Fruit fly (Drosophila melanogaster) whole organism, prepupa: ENCODE measurements around the gene rsh.
A peak's percentile ranks its signal among the peaks of the same experiment; 100 is the strongest.

Source experiments
- CG10669 ChIP-seq: fragments of 200-800 bp; sonication (Bioruptor generic); optimal IDR thresholded peaks from 3 replicates; lab custom pipeline; 2018; ENCODE audit warnings: missing biosample characterization, mild to moderate bottlenecking, missing genetic modification characterization, moderate library complexity
- CG11294 ChIP-seq: fragments of 200-800 bp; sonication (Bioruptor generic); IDR thresholded peaks from 2 replicates; pipeline ENCODE4 v1.3.6; 2022; ENCODE audit warnings: missing biosample characterization, missing genetic modification characterization
- CG11902 ChIP-seq: fragments of 200-800 bp; sonication (Bioruptor generic); optimal IDR thresholded peaks from 3 replicates; lab custom pipeline; 2016; ENCODE audit warnings: missing biosample characterization, missing genetic modification characterization
- CG1621 ChIP-seq: fragments of 200-800 bp; sonication (Bioruptor generic); optimal IDR thresholded peaks from 3 replicates; lab custom pipeline; 2018; ENCODE audit warnings: missing biosample characterization, mild to moderate bottlenecking, missing genetic modification characterization
- CG16779 ChIP-seq: fragments of 200-800 bp; sonication (Bioruptor generic); optimal IDR thresholded peaks from 3 replicates; lab custom pipeline; 2017; ENCODE audit warnings: missing biosample characterization, mild to moderate bottlenecking, missing genetic modification characterization
- CG31627 ChIP-seq: fragments of 200-800 bp; sonication (Bioruptor generic); optimal IDR thresholded peaks from 3 replicates; lab custom pipeline; 2016; ENCODE audit warnings: missing biosample characterization, missing genetic modification characterization
- CG32006 ChIP-seq: fragments of 200-800 bp; sonication (Bioruptor generic); optimal IDR thresholded peaks from 3 replicates; lab custom pipeline; 2017; ENCODE audit warnings: missing biosample characterization, mild to moderate bottlenecking, missing genetic modification characterization
- CG6163 ChIP-seq: fragments of 200-800 bp; sonication (Bioruptor generic); IDR thresholded peaks from 3 replicates; pipeline ENCODE4 v1.3.6; 2022; ENCODE audit warnings: missing biosample characterization, missing genetic modification characterization
- CG6276 ChIP-seq: fragments of 200-800 bp; sonication (Bioruptor generic); optimal IDR thresholded peaks from 2 replicates; lab custom pipeline; 2017; ENCODE audit warnings: missing biosample characterization, mild to moderate bottlenecking, missing genetic modification characterization
- CG6792 ChIP-seq: fragments of 200-800 bp; sonication (Bioruptor generic); optimal IDR thresholded peaks from 3 replicates; lab custom pipeline; 2016; ENCODE audit warnings: missing biosample characterization, missing genetic modification characterization
- CG6808 ChIP-seq: fragments of 200-800 bp; sonication (Bioruptor generic); optimal IDR thresholded peaks from 3 replicates; lab custom pipeline; 2017; ENCODE audit warnings: missing biosample characterization, missing genetic modification characterization, mild to moderate bottlenecking, moderate library complexity, missing genetic modification reagents
- CG6854 ChIP-seq: fragments of 200-800 bp; sonication (Bioruptor generic); optimal IDR thresholded peaks from 2 replicates; lab custom pipeline; 2017; ENCODE audit warnings: missing biosample characterization, mild to moderate bottlenecking, missing genetic modification characterization
- CG8119 ChIP-seq: fragments of 200-800 bp; sonication (Bioruptor generic); IDR thresholded peaks from 3 replicates; pipeline ENCODE4 v1.3.6; 2022; ENCODE audit warnings: missing biosample characterization, missing genetic modification characterization
- CG8319 ChIP-seq: fragments of 200-800 bp; sonication (Bioruptor generic); optimal IDR thresholded peaks from 3 replicates; lab custom pipeline; 2016; ENCODE audit warnings: missing biosample characterization, missing genetic modification characterization
- CG8632 ChIP-seq: fragments of 200-800 bp; sonication (Bioruptor generic); optimal IDR thresholded peaks from 3 replicates; lab custom pipeline; 2016; ENCODE audit warnings: missing biosample characterization, missing genetic modification characterization
- Eip75B ChIP-seq: fragments of 200-800 bp; sonication (Bioruptor generic); optimal IDR thresholded peaks from 3 replicates; lab custom pipeline; 2016; ENCODE audit warnings: missing biosample characterization, missing genetic modification characterization
- Eip78C ChIP-seq: fragments of 200-800 bp; sonication (Bioruptor generic); peaks from one replicate; lab custom pipeline; 2016; ENCODE audit warnings: missing biosample characterization, missing genetic modification characterization
- Eip93F ChIP-seq: fragments of 200-800 bp; sonication (Bioruptor generic); optimal IDR thresholded peaks from 2 replicates; lab custom pipeline; 2016; ENCODE audit warnings: missing biosample characterization, mild to moderate bottlenecking, missing genetic modification characterization
- Hr38 ChIP-seq: sonication (Bioruptor generic); optimal IDR thresholded peaks from 2 replicates; lab custom pipeline; 2016; ENCODE audit warnings: missing biosample characterization, missing genetic modification characterization
- Hr39 ChIP-seq: fragments of 200-800 bp; sonication (Bioruptor generic); optimal IDR thresholded peaks from 2 replicates; lab custom pipeline; 2016; ENCODE audit warnings: missing biosample characterization, missing genetic modification characterization
- Met ChIP-seq: fragments of 200-800 bp; sonication (Bioruptor generic); optimal IDR thresholded peaks from 3 replicates; lab custom pipeline; 2016; ENCODE audit warnings: missing biosample characterization, missing genetic modification characterization
- OdsH ChIP-seq: fragments of 200-800 bp; sonication (Bioruptor generic); optimal IDR thresholded peaks from 3 replicates; lab custom pipeline; 2016; ENCODE audit warnings: missing biosample characterization, missing genetic modification characterization
- Smox ChIP-seq: fragments of 200-800 bp; sonication (Bioruptor generic); optimal IDR thresholded peaks from 3 replicates; lab custom pipeline; 2016; ENCODE audit warnings: missing biosample characterization, missing genetic modification characterization
- Sox102F ChIP-seq: fragments of 200-800 bp; sonication (Bioruptor generic); optimal IDR thresholded peaks from 2 replicates; lab custom pipeline; 2016; ENCODE audit warnings: missing biosample characterization, mild to moderate bottlenecking, missing genetic modification characterization
- Sox15 ChIP-seq: fragments of 200-800 bp; sonication (Bioruptor generic); optimal IDR thresholded peaks from 3 replicates; lab custom pipeline; 2016; ENCODE audit warnings: missing biosample characterization, missing genetic modification characterization
- achi ChIP-seq: fragments of 200-800 bp; sonication (Bioruptor generic); optimal IDR thresholded peaks from 3 replicates; lab custom pipeline; 2016; ENCODE audit warnings: missing biosample characterization, missing genetic modification characterization
- acj6 ChIP-seq: fragments of 200-800 bp; sonication (Bioruptor generic); optimal IDR thresholded peaks from 3 replicates; lab custom pipeline; 2016; ENCODE audit warnings: missing biosample characterization, missing genetic modification characterization
- cyc ChIP-seq: fragments of 200-800 bp; sonication (Bioruptor generic); optimal IDR thresholded peaks from 3 replicates; lab custom pipeline; 2016; ENCODE audit warnings: missing biosample characterization, missing genetic modification characterization
- dac ChIP-seq: fragments of 200-800 bp; sonication (Bioruptor generic); optimal IDR thresholded peaks from 2 replicates; lab custom pipeline; 2017; ENCODE audit warnings: missing biosample characterization, mild to moderate bottlenecking, missing genetic modification characterization
- fd59A ChIP-seq: fragments of 200-800 bp; sonication (Bioruptor generic); optimal IDR thresholded peaks from 2 replicates; lab custom pipeline; 2017; ENCODE audit warnings: missing biosample characterization, mild to moderate bottlenecking, missing genetic modification characterization, missing genetic modification reagents
- fkh ChIP-seq: fragments of 200-800 bp; sonication (Bioruptor generic); optimal IDR thresholded peaks from 3 replicates; lab custom pipeline; 2017; ENCODE audit warnings: missing biosample characterization, mild to moderate bottlenecking, missing genetic modification characterization, moderate library complexity
- lz ChIP-seq: fragments of 200-800 bp; sonication (Bioruptor generic); optimal IDR thresholded peaks from 3 replicates; lab custom pipeline; 2016; ENCODE audit warnings: missing biosample characterization, missing genetic modification characterization
- pdm3 ChIP-seq: fragments of 200-800 bp; sonication (Bioruptor generic); optimal IDR thresholded peaks from 3 replicates; lab custom pipeline; 2016; ENCODE audit warnings: missing biosample characterization, missing genetic modification characterization
- spab ChIP-seq: fragments of 200-800 bp; sonication (Bioruptor generic); optimal IDR thresholded peaks from 2 replicates; lab custom pipeline; 2017; ENCODE audit warnings: missing biosample characterization, mild to moderate bottlenecking, missing genetic modification characterization, missing genetic modification reagents
- svp ChIP-seq: fragments of 200-800 bp; sonication (Bioruptor generic); peaks from one replicate; lab custom pipeline; 2016; ENCODE audit warnings: missing biosample characterization, missing genetic modification characterization
- topi ChIP-seq: fragments of 200-800 bp; sonication (Bioruptor generic); optimal IDR thresholded peaks from 3 replicates; lab custom pipeline; 2016; ENCODE audit warnings: missing biosample characterization, missing genetic modification characterization
- vri ChIP-seq: fragments of 200-800 bp; sonication (Bioruptor generic); optimal IDR thresholded peaks from 3 replicates; lab custom pipeline; 2016; ENCODE audit warnings: missing biosample characterization, mild to moderate bottlenecking, missing genetic modification characterization

Gene rsh

dm6 chrX:12939951-12940350, 48.5 kb upstream of the rsh start (continued):
- peak; percentile 3 for TF ChIP-seq achi

dm6 chrX:12940396-12940795, 48.0 kb upstream of the rsh start:
- TF ChIP-seq dac (GFP tag; lab: Kevin White, UChicago) (no peak), CG11902 (GFP tag; lab: Kevin White, UChicago) (no peak), svp (peak; percentile 20), topi (GFP tag; lab: Kevin White, UChicago) (no peak)
- TF ChIP-seq, all 60 proteins: peak for 1

DNA sequence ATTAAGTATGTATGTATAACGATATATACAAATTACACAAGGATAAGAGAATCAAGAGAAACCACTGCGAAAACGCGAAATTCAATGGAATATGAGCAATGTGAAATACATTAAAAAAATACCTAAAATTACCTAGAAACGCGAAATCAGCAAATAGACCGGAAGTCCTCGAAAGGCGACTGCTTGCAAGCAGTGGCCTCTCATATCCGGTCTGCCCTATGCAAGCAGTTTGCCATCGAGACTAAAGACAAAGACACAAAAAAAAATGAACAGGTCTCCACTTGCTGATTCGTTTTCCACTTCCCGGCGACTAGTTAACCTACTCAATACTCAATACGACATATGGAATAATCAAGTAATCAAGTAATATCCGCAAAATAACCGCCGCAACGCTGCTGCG, 40.7 kb upstream of the rsh start:
- TF ChIP-seq CG10669 (GFP tag; lab: Kevin White, UChicago) (no peak), Eip93F (no peak), CG6792 (GFP tag; lab: Kevin White, UChicago) (no peak), vri (no peak), pdm3 (GFP tag; lab: Kevin White, UChicago) (no peak), fd59A (GFP tag; lab: Kevin White, UChicago) (no peak)

DNA sequence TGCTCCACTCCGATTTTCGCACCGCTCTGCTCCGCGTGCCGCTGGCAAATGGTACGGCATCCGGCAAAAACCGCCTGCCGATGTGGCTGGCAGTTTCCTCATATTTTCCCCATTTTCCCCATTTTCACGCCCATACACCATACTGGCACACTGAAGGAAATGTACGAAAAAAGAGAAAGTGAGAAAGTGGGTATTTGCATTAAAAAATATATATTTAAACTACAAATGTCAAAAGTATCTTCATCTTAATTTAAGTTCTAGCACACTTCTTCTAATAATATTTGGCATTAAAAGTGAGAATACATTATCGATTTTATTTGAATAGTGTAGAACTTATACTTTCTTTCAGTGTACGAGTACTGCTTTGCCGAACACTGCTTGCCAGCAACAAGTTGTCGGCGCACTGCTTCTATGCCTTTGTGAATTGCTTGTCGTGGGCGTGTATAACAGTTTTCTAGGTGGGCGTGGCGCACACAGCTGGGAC, 31.0 kb upstream of the rsh start, which contains the start of gene hec:
hec (minus strand) TSS at position 51 of the 484 bp plus-strand sequence.
- TF ChIP-seq Eip78C (GFP tag; lab: Kevin White, UChicago) (peak; percentile 48), CG32006 (GFP tag; lab: Kevin White, UChicago) (peak; percentile 21), CG8119 (no peak), svp (peak; percentile 22), CG6163 (no peak), Sox15 (GFP tag; lab: Kevin White, UChicago) (no peak)

DNA sequence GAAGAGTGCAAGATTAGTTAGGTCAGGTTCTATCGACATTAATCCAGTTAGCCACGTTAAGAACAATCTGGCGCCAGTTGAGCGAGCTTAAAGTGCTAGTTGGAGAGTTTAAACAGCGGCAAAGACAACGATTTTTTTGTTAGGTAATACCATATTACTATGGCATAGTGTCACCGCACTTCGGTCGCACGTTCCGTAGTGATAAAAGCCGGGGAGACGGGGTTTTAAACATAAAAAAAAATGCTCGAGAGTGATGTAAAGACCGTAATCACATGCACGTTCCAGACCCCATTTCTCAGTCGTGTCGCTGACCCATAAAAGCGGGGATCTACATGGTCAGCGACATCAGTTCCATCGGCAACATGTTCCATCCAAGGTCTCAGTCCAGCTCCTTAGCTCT, 29.5 kb upstream of the rsh start, which contains the start of gene CG32642:
CG32642 (plus strand) TSS at position 301 of the 400 bp plus-strand sequence.
- TF ChIP-seq Hr38 (GFP tag; lab: Kevin White, UChicago) = no peak
- no peak for TF ChIP-seq CG6854 (GFP tag; lab: Kevin White, UChicago)
- no peak for TF ChIP-seq lz (GFP tag; lab: Kevin White, UChicago)
- no peak for TF ChIP-seq OdsH (GFP tag; lab: Kevin White, UChicago)
- TF ChIP-seq CG31627 (GFP tag; lab: Kevin White, UChicago) = no peak
- no peak for TF ChIP-seq Sox102F (GFP tag; lab: Kevin White, UChicago)
- no peak for TF ChIP-seq CG8119
- no peak for TF ChIP-seq cyc (GFP tag; lab: Kevin White, UChicago)
- TF ChIP-seq spab = no peak
- no peak for TF ChIP-seq CG1621
- TF ChIP-seq svp = no peak
- no peak for TF ChIP-seq Hr39
- no peak for TF ChIP-seq Eip75B (GFP tag; lab: Kevin White, UChicago)
- TF ChIP-seq Smox (GFP tag; lab: Kevin White, UChicago) = no peak
- TF ChIP-seq CG6808 (GFP tag; lab: Kevin White, UChicago) = no peak

dm6 chrX:12967296-12967938, 21.0 kb upstream of the rsh start, which contains the start of gene Mur11Da:
TSS of gene Mur11Da (plus strand) at chrX:12967888.
- no peak for TF ChIP-seq Sox15 (GFP tag; lab: Kevin White, UChicago)
- TF ChIP-seq CG8632 (GFP tag; lab: Kevin White, UChicago) = no peak
- TF ChIP-seq vri = no peak
- TF ChIP-seq CG16779 (tag; lab: Kevin White, UChicago) = no peak
- no peak for TF ChIP-seq achi
- no peak for TF ChIP-seq CG10669 (GFP tag; lab: Kevin White, UChicago)
- TF ChIP-seq Sox102F (GFP tag; lab: Kevin White, UChicago) = no peak
- no peak for TF ChIP-seq Met (GFP tag; lab: Kevin White, UChicago)
- no peak for TF ChIP-seq fkh (GFP tag; lab: Kevin White, UChicago)
- TF ChIP-seq CG8319 = no peak
- TF ChIP-seq CG6163 = no peak
- TF ChIP-seq Eip78C (GFP tag; lab: Kevin White, UChicago) = no peak
- no peak for TF ChIP-seq Hr39
- TF ChIP-seq CG6792 (GFP tag; lab: Kevin White, UChicago) = no peak
- TF ChIP-seq Eip75B (GFP tag; lab: Kevin White, UChicago) = no peak
- TF ChIP-seq CG6276 (GFP tag; lab: Kevin White, UChicago) = no peak
- no peak for TF ChIP-seq CG11294 (GFP tag; lab: Robert Waterston, UW)
- TF ChIP-seq acj6 (GFP tag; lab: Kevin White, UChicago) = no peak
- no peak for TF ChIP-seq lz (GFP tag; lab: Kevin White, UChicago)
